Worm (Caenorhabditis elegans) whole organism, L4 larva: ENCODE measurements around the gene Y71H2AL.2.

Source experiments
- D1046.2 ChIP-seq: fragments of 200-800 bp; sonication (Bioruptor generic); IDR thresholded peaks from 2 replicates; pipeline ENCODE4 v1.3.6; 2022; ENCODE audit warnings: missing genetic modification characterization, missing compliant biosample characterization
- F10B5.3 ChIP-seq: sonication (generic microtip); optimal IDR thresholded peaks from 2 replicates; lab custom pipeline; 2016; ENCODE audit warnings: mild to moderate bottlenecking, missing genetic modification characterization, missing compliant biosample characterization
- F26F4.8 ChIP-seq: fragments of 200-800 bp; sonication (Bioruptor generic); conservative IDR thresholded peaks from 2 replicates; pipeline ENCODE4 v1.3.6; 2022; ENCODE audit warnings: missing genetic modification characterization, missing compliant biosample characterization
- F37D6.2 ChIP-seq: sonication (generic microtip); optimal IDR thresholded peaks from 2 replicates; lab custom pipeline; 2016; ENCODE audit warnings: mild to moderate bottlenecking, missing genetic modification characterization, missing compliant biosample characterization
- R02D3.7 ChIP-seq: fragments of 150-350 bp; sonication (generic microtip); optimal IDR thresholded peaks from 3 replicates; lab custom pipeline; 2014; ENCODE audit warnings: missing biosample characterization, missing genetic modification characterization
- T26A8.4 ChIP-seq: fragments of 200-800 bp; sonication (Bioruptor generic); IDR thresholded peaks from 2 replicates; pipeline ENCODE4 v1.3.6; 2022; ENCODE audit warnings: missing genetic modification characterization, missing compliant biosample characterization
- Y105C5A.15 ChIP-seq: fragments of 200-800 bp; sonication (Bioruptor generic); IDR thresholded peaks from 2 replicates; pipeline ENCODE4 v1.3.6; 2022; ENCODE audit warnings: missing genetic modification characterization, missing compliant biosample characterization
- Y48G9A.11 ChIP-seq: fragments of 200-800 bp; sonication (Bioruptor generic); IDR thresholded peaks from 2 replicates; pipeline ENCODE4 v1.3.6; 2022; ENCODE audit warnings: missing genetic modification reagents, missing genetic modification characterization, missing compliant biosample characterization
- Y5F2A.4 ChIP-seq: fragments of 200-800 bp; sonication (Bioruptor generic); optimal IDR thresholded peaks from 2 replicates; lab custom pipeline; 2018; ENCODE audit warnings: mild to moderate bottlenecking, missing genetic modification characterization, missing compliant biosample characterization
- ZK546.5 ChIP-seq, 2 experiments: sonication (generic microtip); optimal IDR thresholded peaks; 2 replicates each; lab custom pipeline; 2017; ENCODE audit warnings: missing biosample characterization in 2 of 2, missing genetic modification characterization in 2 of 2
- aly-2 ChIP-seq: sonication (generic microtip); optimal IDR thresholded peaks from 2 replicates; lab custom pipeline; 2018; ENCODE audit warnings: missing biosample characterization, missing genetic modification characterization
- ama-1 ChIP-seq: fragments of 150-350 bp; optimal IDR thresholded peaks from 2 replicates; lab custom pipeline; 2014; ENCODE audit warnings: inconsistent platforms, mixed read lengths
- ceh-20 ChIP-seq: fragments of 200-800 bp; sonication (Bioruptor generic); IDR thresholded peaks from 2 replicates; pipeline ENCODE4 v1.3.6; 2022; ENCODE audit warnings: missing genetic modification reagents, missing genetic modification characterization, missing compliant biosample characterization
- ceh-28 ChIP-seq: fragments of 150-350 bp; optimal IDR thresholded peaks from 2 replicates; lab custom pipeline; 2014; ENCODE audit warnings: missing biosample characterization, missing genetic modification reagents, missing genetic modification characterization
- ceh-32 ChIP-seq: sonication (generic microtip); optimal IDR thresholded peaks from 2 replicates; lab custom pipeline; 2016; ENCODE audit warnings: mild to moderate bottlenecking, missing genetic modification characterization, missing compliant biosample characterization; ENCODE audit not compliant: poor library complexity
- ceh-44 ChIP-seq: fragments of 200-800 bp; sonication (Bioruptor generic); IDR thresholded peaks from 2 replicates; pipeline ENCODE4 v1.3.6; 2022; ENCODE audit warnings: missing genetic modification reagents, missing genetic modification characterization, missing compliant biosample characterization
- ceh-82 ChIP-seq: sonication (generic microtip); optimal IDR thresholded peaks from 2 replicates; lab custom pipeline; 2017; ENCODE audit warnings: missing biosample characterization, missing genetic modification characterization
- cey-2 ChIP-seq: sonication (generic microtip); optimal IDR thresholded peaks from 3 replicates; lab custom pipeline; 2017; ENCODE audit warnings: missing genetic modification characterization, mild to moderate bottlenecking, missing compliant biosample characterization, antibody characterized with exemption, borderline replicate concordance; ENCODE audit not compliant: insufficient read depth
- daf-19 ChIP-seq: fragments of 200-800 bp; sonication (Bioruptor generic); conservative IDR thresholded peaks from 2 replicates; pipeline ENCODE4 v1.3.6; 2022; ENCODE audit warnings: missing genetic modification characterization, missing compliant biosample characterization
- dmd-6 ChIP-seq: fragments of 200-800 bp; sonication (Bioruptor generic); IDR thresholded peaks from 2 replicates; pipeline ENCODE4 v1.3.6; 2022; ENCODE audit warnings: missing genetic modification reagents, missing genetic modification characterization, missing compliant biosample characterization
- dmd-9 ChIP-seq: fragments of 200-800 bp; sonication (Bioruptor generic); IDR thresholded peaks from 2 replicates; pipeline ENCODE4 v1.3.6; 2022; ENCODE audit warnings: missing genetic modification reagents, missing genetic modification characterization, missing compliant biosample characterization
- dpl-1 ChIP-seq: fragments of 150-350 bp; optimal IDR thresholded peaks from 2 replicates; lab custom pipeline; 2014; ENCODE audit warnings: missing biosample characterization, missing genetic modification reagents, missing genetic modification characterization
- duxl-1 ChIP-seq: sonication (generic microtip); optimal IDR thresholded peaks from 2 replicates; lab custom pipeline; 2016; ENCODE audit warnings: mild to moderate bottlenecking, missing genetic modification characterization, moderate library complexity, missing compliant biosample characterization; ENCODE audit not compliant: poor library complexity
- egl-27 ChIP-seq: sonication (generic microtip); optimal IDR thresholded peaks from 3 replicates; lab custom pipeline; 2017; ENCODE audit warnings: missing biosample characterization, missing genetic modification reagents, missing genetic modification characterization
- egl-43 ChIP-seq: fragments of 200-800 bp; sonication (Bioruptor generic); IDR thresholded peaks from 2 replicates; pipeline ENCODE4 v1.3.6; 2022; ENCODE audit warnings: missing genetic modification reagents, missing genetic modification characterization, missing compliant biosample characterization
- fkh-10 ChIP-seq: fragments of 150-350 bp; optimal IDR thresholded peaks from 2 replicates; lab custom pipeline; 2014; ENCODE audit warnings: missing biosample characterization, missing genetic modification reagents, missing genetic modification characterization
- fos-1 ChIP-seq: fragments of 150-350 bp; optimal IDR thresholded peaks from 2 replicates; lab custom pipeline; 2014; ENCODE audit warnings: missing biosample characterization, missing genetic modification characterization
- gei-8 ChIP-seq: fragments of 200-800 bp; sonication (Bioruptor generic); optimal IDR thresholded peaks from 2 replicates; lab custom pipeline; 2018; ENCODE audit warnings: mild to moderate bottlenecking, missing genetic modification characterization, missing compliant biosample characterization
- hlh-11 ChIP-seq: fragments of 200-800 bp; sonication (Bioruptor generic); optimal IDR thresholded peaks from 2 replicates; lab custom pipeline; 2018; ENCODE audit warnings: mild to moderate bottlenecking, missing genetic modification characterization, missing compliant biosample characterization
- lin-13 ChIP-seq: fragments of 150-350 bp; optimal IDR thresholded peaks from 2 replicates; lab custom pipeline; 2014; ENCODE audit warnings: missing biosample characterization, missing genetic modification reagents, missing genetic modification characterization
- lin-29 ChIP-seq: fragments of 200-800 bp; sonication (Bioruptor generic); IDR thresholded peaks from 2 replicates; pipeline ENCODE4 v1.3.6; 2022; ENCODE audit warnings: missing genetic modification reagents, missing genetic modification characterization, missing compliant biosample characterization
- lir-3 ChIP-seq: sonication (generic microtip); optimal IDR thresholded peaks from 2 replicates; lab custom pipeline; 2016; ENCODE audit warnings: mild to moderate bottlenecking, missing genetic modification characterization, missing compliant biosample characterization
- madf-5 ChIP-seq, 2 experiments: fragments of 200-800 bp; sonication (Bioruptor generic); IDR thresholded peaks; 2 replicates each; pipeline ENCODE4 v1.3.6; 2022; ENCODE audit warnings: missing compliant biosample characterization in 2 of 2, missing genetic modification characterization in 2 of 2
- mep-1 ChIP-seq: fragments of 150-350 bp; sonication (generic microtip); optimal IDR thresholded peaks from 3 replicates; lab custom pipeline; 2014; ENCODE audit warnings: missing biosample characterization, missing genetic modification characterization
- nhr-10 ChIP-seq: fragments of 150-350 bp; optimal IDR thresholded peaks from 2 replicates; lab custom pipeline; 2014; ENCODE audit warnings: missing biosample characterization, missing genetic modification characterization
- nhr-11 ChIP-seq: fragments of 150-350 bp; optimal IDR thresholded peaks from 2 replicates; lab custom pipeline; 2014; ENCODE audit warnings: missing biosample characterization, missing genetic modification characterization
- nhr-111 ChIP-seq: fragments of 200-800 bp; sonication (Bioruptor generic); optimal IDR thresholded peaks from 2 replicates; lab custom pipeline; 2018; ENCODE audit warnings: mild to moderate bottlenecking, missing genetic modification characterization, missing compliant biosample characterization
- nhr-237 ChIP-seq: sonication (generic microtip); optimal IDR thresholded peaks from 2 replicates; lab custom pipeline; 2017; ENCODE audit warnings: missing biosample characterization, missing genetic modification characterization
- nhr-25 ChIP-seq: sonication (generic microtip); optimal IDR thresholded peaks from 2 replicates; lab custom pipeline; 2017; ENCODE audit warnings: missing genetic modification characterization, mild to moderate bottlenecking, missing compliant biosample characterization, antibody characterized with exemption, moderate library complexity, borderline replicate concordance; ENCODE audit not compliant: insufficient read depth
- nhr-28 ChIP-seq: fragments of 150-350 bp; optimal IDR thresholded peaks from 2 replicates; lab custom pipeline; 2014; ENCODE audit warnings: missing biosample characterization, missing genetic modification characterization
- nhr-41 ChIP-seq: fragments of 200-800 bp; sonication (Bioruptor generic); IDR thresholded peaks from 2 replicates; pipeline ENCODE4 v1.3.6; 2022; ENCODE audit warnings: missing genetic modification reagents, missing genetic modification characterization, missing compliant biosample characterization
- nhr-42 ChIP-seq: fragments of 200-800 bp; sonication (Bioruptor generic); IDR thresholded peaks from 2 replicates; pipeline ENCODE4 v1.3.6; 2022; ENCODE audit warnings: missing genetic modification characterization, missing compliant biosample characterization
- nhr-48 ChIP-seq: sonication (generic microtip); optimal IDR thresholded peaks from 2 replicates; lab custom pipeline; 2016; ENCODE audit warnings: mild to moderate bottlenecking, missing genetic modification characterization, missing compliant biosample characterization
- nhr-77 ChIP-seq: fragments of 150-350 bp; optimal IDR thresholded peaks from 2 replicates; lab custom pipeline; 2014; ENCODE audit warnings: missing biosample characterization, missing genetic modification characterization
- tag-97 ChIP-seq: fragments of 200-800 bp; sonication (Bioruptor generic); IDR thresholded peaks from 2 replicates; pipeline ENCODE4 v1.3.6; 2022; ENCODE audit warnings: missing genetic modification characterization, missing compliant biosample characterization
- unc-62 ChIP-seq, 3 experiments: fragments of 150-350 bp in 1 of 3; sonication (generic microtip); optimal IDR thresholded peaks in 2 of 3; peaks in 1 of 3; 1 replicate in 1 of 3; 2 replicates in 2 of 3; lab custom pipeline; 2014 to 2017; ENCODE audit warnings: missing biosample characterization in 3 of 3, missing genetic modification characterization in 3 of 3, missing genetic modification reagents in 3 of 3, missing genotype in 1 of 3
- vab-7 ChIP-seq: fragments of 200-800 bp; sonication (Bioruptor generic); IDR thresholded peaks from 2 replicates; pipeline ENCODE4 v1.3.6; 2022; ENCODE audit warnings: missing genetic modification reagents, missing genetic modification characterization, missing compliant biosample characterization
- zfp-3 ChIP-seq: fragments of 200-800 bp; sonication (Bioruptor generic); conservative IDR thresholded peaks from 2 replicates; pipeline ENCODE4 v1.3.6; 2022; ENCODE audit warnings: missing genetic modification reagents, missing genetic modification characterization, missing compliant biosample characterization
- zip-2 ChIP-seq: fragments of 150-350 bp; optimal IDR thresholded peaks from 2 replicates; lab custom pipeline; 2014; ENCODE audit warnings: missing biosample characterization, missing genetic modification characterization
- ztf-11 ChIP-seq: fragments of 150-350 bp; optimal IDR thresholded peaks from 2 replicates; lab custom pipeline; 2014; ENCODE audit warnings: missing biosample characterization, missing genetic modification characterization

The Y71H2AL.2 gene

ce11 chrIII:2647194-2647925, 38.8 kb upstream of the Y71H2AL.2 start (continued):
- TF ChIP-seq Y48G9A.11 (GFP tag; lab: Robert Waterston, UW) (no peak), daf-19 (GFP tag; lab: Robert Waterston, UW) (no peak), unc-62 (GFP tag; optimal IDR thresholded peaks at IDR 0.05 in 1 of 2; lab: Kevin White, UChicago) (no peak), unc-62 (tag; optimal IDR thresholded peaks at IDR 0.05; lab: Kevin White, UChicago) (no peak), tag-97 (GFP tag; lab: Robert Waterston, UW) (no peak), zip-2 (tag; lab: Kevin White, UChicago) (no peak), ceh-44 (no peak), nhr-10 (tag; lab: Kevin White, UChicago) (no peak), dmd-9 (GFP tag; lab: Robert Waterston, UW) (no peak), aly-2 (tag; lab: Kevin White, UChicago) (no peak), duxl-1 (tag; lab: Kevin White, UChicago) (no peak), nhr-48 (tag; lab: Kevin White, UChicago) (no peak), zfp-3 (GFP tag; lab: Robert Waterston, UW) (no peak), dmd-6 (peak; percentile 40; the same call in 1 of the 2 replicates), F26F4.8 (GFP tag; lab: Robert Waterston, UW) (no peak), Y105C5A.15 (GFP tag; lab: Robert Waterston, UW) (no peak), lin-13 (GFP tag; lab: Kevin White, UChicago) (no peak), nhr-28 (tag; lab: Kevin White, UChicago) (peak; percentile 78), vab-7 (no peak), nhr-111 (GFP tag; lab: Kevin White, UChicago) (no peak), F37D6.2 (no peak), F10B5.3 (tag; lab: Kevin White, UChicago) (no peak), nhr-42 (GFP tag; lab: Robert Waterston, UW) (no peak), R02D3.7 (tag; lab: Kevin White, UChicago) (no peak), gei-8 (GFP tag; lab: Kevin White, UChicago) (no peak), madf-5 (GFP tag; IDR thresholded peaks at IDR 0.05; lab: Robert Waterston, UW) (no peak), ceh-20 (no peak), cey-2 (tag; lab: Kevin White, UChicago) (no peak), fos-1 (tag; lab: Kevin White, UChicago) (no peak), ztf-11 (tag; lab: Kevin White, UChicago) (no peak), nhr-11 (tag; lab: Kevin White, UChicago) (no peak), nhr-41 (GFP tag; lab: Robert Waterston, UW) (no peak), nhr-237 (no peak), egl-27 (tag; lab: Kevin White, UChicago) (no peak), lin-29 (GFP tag; lab: Robert Waterston, UW) (no peak), ceh-82 (no peak), ama-1 (lab: Kevin White, UChicago) (no peak), ceh-28 (tag; lab: Kevin White, UChicago) (no peak), Y5F2A.4 (no peak), fkh-10 (no peak), mep-1 (tag; lab: Kevin White, UChicago) (no peak), nhr-77 (tag; lab: Kevin White, UChicago) (peak; percentile 28), dpl-1 (GFP tag; lab: Kevin White, UChicago) (no peak), hlh-11 (tag; lab: Kevin White, UChicago) (peak; percentile 66), T26A8.4 (GFP tag; lab: Robert Waterston, UW) (no peak), nhr-25 (tag; lab: Kevin White, UChicago) (no peak), D1046.2 (no peak), egl-43 (GFP tag; lab: Robert Waterston, UW) (no peak), ZK546.5 (tag; optimal IDR thresholded peaks at IDR 0.05; lab: Kevin White, UChicago) (no peak), ceh-32 (tag; lab: Kevin White, UChicago) (no peak), lir-3 (tag; lab: Kevin White, UChicago) (no peak)
